Worm (Caenorhabditis elegans) whole organism, young adult: Measurements from ENCODE around the gene sri-57.

ENCODE experiments used
- B0336.3 ChIP-seq: fragments of 200-800 bp; sonication (Bioruptor generic); IDR thresholded peaks from 2 replicates; pipeline ENCODE4 v1.3.6; 2022; ENCODE audit warnings: missing genetic modification characterization, missing compliant biosample characterization
- F23B12.7 ChIP-seq: sonication (generic microtip); optimal IDR thresholded peaks from 2 replicates; lab custom pipeline; 2017; ENCODE audit warnings: missing genetic modification characterization, mild to moderate bottlenecking, missing compliant biosample characterization, antibody characterized with exemption, moderate library complexity; ENCODE audit not compliant: insufficient read depth
- T07F8.4 ChIP-seq: sonication (generic microtip); optimal IDR thresholded peaks from 2 replicates; lab custom pipeline; 2016; ENCODE audit warnings: mild to moderate bottlenecking, missing genetic modification characterization, moderate library complexity, missing compliant biosample characterization
- Y56A3A.18 ChIP-seq: fragments of 200-800 bp; sonication (Bioruptor generic); IDR thresholded peaks from 2 replicates; pipeline ENCODE4 v1.3.6; 2022; ENCODE audit warnings: missing genetic modification reagents, missing genetic modification characterization, missing compliant biosample characterization
- attf-3 ChIP-seq: fragments of 200-800 bp; sonication (Bioruptor generic); conservative IDR thresholded peaks from 2 replicates; pipeline ENCODE4 v1.3.6; 2022; ENCODE audit warnings: missing genetic modification reagents, missing genetic modification characterization, missing compliant biosample characterization
- egl-44 ChIP-seq: fragments of 200-800 bp; sonication (Bioruptor generic); IDR thresholded peaks from 2 replicates; pipeline ENCODE4 v1.3.6; 2022; ENCODE audit warnings: missing genetic modification reagents, missing genetic modification characterization, missing compliant biosample characterization
- madf-10 ChIP-seq: sonication (generic microtip); optimal IDR thresholded peaks from 2 replicates; lab custom pipeline; 2016; ENCODE audit warnings: mild to moderate bottlenecking, missing genetic modification characterization, missing compliant biosample characterization
- madf-8 ChIP-seq: fragments of 200-800 bp; sonication (Bioruptor generic); conservative IDR thresholded peaks from 2 replicates; pipeline ENCODE4 v1.3.6; 2022; ENCODE audit warnings: missing genetic modification reagents, missing genetic modification characterization, missing compliant biosample characterization
- sea-2 ChIP-seq: fragments of 200-800 bp; sonication (Bioruptor generic); IDR thresholded peaks from 2 replicates; pipeline ENCODE4 v1.3.6; 2022; ENCODE audit warnings: missing genetic modification characterization, missing compliant biosample characterization
- snpc-3.4 ChIP-seq: sonication (generic microtip); optimal IDR thresholded peaks from 2 replicates; lab custom pipeline; 2017; ENCODE audit warnings: missing genetic modification characterization, mild to moderate bottlenecking, missing compliant biosample characterization, antibody characterized with exemption, moderate library complexity, missing genotype, missing genetic modification reagents
- snpc-4 ChIP-seq, 5 experiments: fragments of 150-350 bp in 1 of 5; sonication (generic microtip) in 4 of 5; optimal IDR thresholded peaks; 2 replicates each; lab custom pipeline; 2014 to 2018; ENCODE audit warnings: missing genetic modification characterization in 5 of 5, missing biosample characterization in 3 of 5, antibody characterized with exemption in 2 of 5, mild to moderate bottlenecking in 2 of 5, missing compliant biosample characterization in 2 of 5, missing genotype in 2 of 5, moderate library complexity in 2 of 5, missing genetic modification reagents in 1 of 5
- tbx-9 ChIP-seq: sonication (generic microtip); optimal IDR thresholded peaks from 2 replicates; lab custom pipeline; 2016; ENCODE audit warnings: borderline replicate concordance, missing genetic modification characterization, inconsistent platforms, missing compliant biosample characterization
- zfh-2 ChIP-seq: fragments of 200-800 bp; sonication (Bioruptor generic); conservative IDR thresholded peaks from 2 replicates; pipeline ENCODE4 v1.3.6; 2022; ENCODE audit warnings: missing genetic modification reagents, missing genetic modification characterization, missing compliant biosample characterization

DNA sequence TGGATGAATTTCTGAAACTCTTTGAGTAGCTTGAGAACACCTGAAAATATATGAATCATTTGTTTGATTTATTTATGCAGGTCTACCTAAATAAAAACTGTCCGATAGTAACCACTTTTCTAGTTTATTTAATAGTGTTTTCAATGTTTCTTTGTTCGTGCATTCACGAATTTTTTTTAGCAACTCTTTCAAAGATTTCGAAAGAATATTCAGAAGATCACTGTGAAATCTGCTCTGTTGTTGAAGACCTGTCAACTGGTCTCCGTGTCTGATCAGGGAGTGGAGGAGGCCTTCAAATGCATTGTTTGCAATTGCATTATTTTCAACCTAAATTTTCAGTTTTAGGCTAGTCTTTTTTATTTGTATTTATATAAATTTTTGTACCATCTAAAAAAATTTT is 37.7 kb upstream of the sri-57 start, which contains the start of gene T05A8.1:
- TF ChIP-seq sea-2 (GFP tag; lab: Robert Waterston, UW) (no peak), tbx-9 (tag; lab: Kevin White, UChicago) (no peak), attf-3 (GFP tag; lab: Robert Waterston, UW) (no peak), zfh-2 (GFP tag; lab: Robert Waterston, UW) (no peak), F23B12.7 (no peak), egl-44 (GFP tag; lab: Robert Waterston, UW) (no peak), B0336.3 (GFP tag; lab: Robert Waterston, UW) (no peak), snpc-4 (GFP tag; optimal IDR thresholded peaks at IDR 0.05; lab: Kevin White, UChicago) (no peak), snpc-4 (tag; optimal IDR thresholded peaks at IDR 0.05; lab: Kevin White, UChicago) (no peak), madf-10 (no peak), snpc-3.4 (tag; lab: Kevin White, UChicago) (no peak), madf-8 (GFP tag; lab: Robert Waterston, UW) (no peak), Y56A3A.18 (GFP tag; lab: Robert Waterston, UW) (no peak), T07F8.4 (tag; lab: Kevin White, UChicago) (no peak)
